Worm (Caenorhabditis elegans) whole organism, late embryonic: ENCODE results near the gene Y97E10AR.8.

Source experiments
- K02D7.2 ChIP-seq: sonication (generic microtip); optimal IDR thresholded peaks from 2 replicates; lab custom pipeline; 2017; ENCODE audit warnings: mild to moderate bottlenecking, missing genetic modification characterization, missing compliant biosample characterization
- ama-1 ChIP-seq: fragments of 150-350 bp; optimal IDR thresholded peaks from 2 replicates; lab custom pipeline; 2014
- ceh-34 ChIP-seq: sonication (generic microtip); optimal IDR thresholded peaks from 2 replicates; lab custom pipeline; 2016; ENCODE audit warnings: mild to moderate bottlenecking, missing genetic modification characterization, missing compliant biosample characterization
- fax-1 ChIP-seq: sonication (generic microtip); optimal IDR thresholded peaks from 2 replicates; lab custom pipeline; 2016; ENCODE audit warnings: missing genotype, missing genetic modification characterization, missing compliant biosample characterization
- nfya-1 ChIP-seq: sonication (generic microtip); optimal IDR thresholded peaks from 2 replicates; lab custom pipeline; 2017; ENCODE audit warnings: missing genetic modification characterization, mild to moderate bottlenecking, missing compliant biosample characterization, antibody characterized with exemption, moderate library complexity
- pha-2 ChIP-seq: sonication (generic microtip); optimal IDR thresholded peaks from 2 replicates; lab custom pipeline; 2017; ENCODE audit warnings: mild to moderate bottlenecking, missing genetic modification characterization, missing compliant biosample characterization
- ref-2 ChIP-seq: sonication (generic microtip); optimal IDR thresholded peaks from 2 replicates; lab custom pipeline; 2016; ENCODE audit warnings: missing genetic modification characterization, missing compliant biosample characterization
- tbx-2 ChIP-seq: sonication (generic microtip); optimal IDR thresholded peaks from 2 replicates; lab custom pipeline; 2016; ENCODE audit warnings: missing genetic modification characterization, missing compliant biosample characterization
- unc-3 ChIP-seq, 2 experiments: fragments of 200-800 bp in 1 of 2; sonication (Bioruptor generic) in 1 of 2; sonication (generic microtip) in 1 of 2; conservative IDR thresholded peaks in 1 of 2; optimal IDR thresholded peaks in 1 of 2; 2 replicates each; pipeline versions ENCODE4 v1.3.6 to Lab custom; 2016 to 2022; ENCODE audit warnings: missing compliant biosample characterization in 2 of 2, missing genetic modification characterization in 2 of 2, missing genetic modification reagents in 1 of 2

DNA sequence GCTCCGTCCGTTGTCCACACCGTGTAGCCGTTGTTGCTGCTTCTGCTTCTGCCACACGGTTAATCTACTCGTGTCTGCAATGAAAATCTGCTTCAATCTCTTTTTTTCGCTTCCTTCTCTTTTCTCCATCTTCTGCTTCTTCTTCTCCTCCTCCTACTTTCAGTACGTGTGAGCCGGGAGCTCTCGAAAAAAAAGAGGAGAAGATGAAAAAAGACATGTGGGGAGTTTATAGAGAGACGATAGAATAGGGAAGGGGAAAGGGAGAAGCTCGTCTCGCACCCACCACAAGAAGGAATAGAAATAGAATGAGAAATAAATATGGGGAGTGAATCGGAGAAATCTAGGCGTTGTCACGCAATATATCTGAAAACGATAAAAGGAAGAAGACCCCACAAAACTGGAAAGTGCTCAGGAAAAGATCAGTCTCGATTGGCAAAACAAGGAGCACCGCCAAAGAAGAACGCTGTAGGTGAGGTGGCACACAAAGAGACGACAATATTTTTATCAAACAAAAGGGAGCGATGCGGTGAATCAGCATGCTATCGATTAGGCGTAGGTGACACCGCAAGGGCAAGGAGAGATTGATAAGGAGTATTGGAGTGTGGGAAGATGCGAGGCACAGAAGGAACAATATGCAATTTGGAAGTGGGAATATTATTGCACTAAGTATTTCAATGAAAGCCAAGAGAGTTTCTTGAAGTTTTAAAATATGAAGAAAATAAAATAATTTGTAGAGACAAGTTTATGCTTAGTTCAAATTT lies 27.2 kb upstream of the Y97E10AR.8 start, which contains the start of gene let-413:
- TF ChIP-seq fax-1 (tag; lab: Kevin White, UChicago) (no peak), ref-2 (tag; lab: Kevin White, UChicago) (no peak), ama-1 (lab: Kevin White, UChicago) (no peak), ceh-34 (tag; lab: Kevin White, UChicago) (no peak), nfya-1 (no peak), unc-3 (GFP tag; conservative IDR thresholded peaks at IDR 0.05; lab: Robert Waterston, UW) (no peak), unc-3 (tag; optimal IDR thresholded peaks at IDR 0.05; lab: Kevin White, UChicago) (no peak), tbx-2 (tag; lab: Kevin White, UChicago) (no peak), K02D7.2 (no peak), pha-2 (tag; lab: Kevin White, UChicago) (no peak)
